Worm (Caenorhabditis elegans) whole organism, L4 larva: ENCODE measurements around the gene M01H9.2.
A peak's percentile ranks its signal among the peaks of the same experiment; 100 is the strongest.

Experiments
- F10B5.3 ChIP-seq: sonication (generic microtip); optimal IDR thresholded peaks from 2 replicates; lab custom pipeline; 2016; ENCODE audit warnings: mild to moderate bottlenecking, missing genetic modification characterization, missing compliant biosample characterization
- F49E8.2 ChIP-seq: sonication (generic microtip); optimal IDR thresholded peaks from 2 replicates; lab custom pipeline; 2016; ENCODE audit warnings: missing compliant biosample characterization, mild to moderate bottlenecking, missing genetic modification characterization, borderline replicate concordance
- R02D3.7 ChIP-seq: fragments of 150-350 bp; sonication (generic microtip); optimal IDR thresholded peaks from 3 replicates; lab custom pipeline; 2014; ENCODE audit warnings: missing biosample characterization, missing genetic modification characterization
- Y105C5A.15 ChIP-seq: fragments of 200-800 bp; sonication (Bioruptor generic); IDR thresholded peaks from 2 replicates; pipeline ENCODE4 v1.3.6; 2022; ENCODE audit warnings: missing genetic modification characterization, missing compliant biosample characterization
- Y48G9A.11 ChIP-seq: fragments of 200-800 bp; sonication (Bioruptor generic); IDR thresholded peaks from 2 replicates; pipeline ENCODE4 v1.3.6; 2022; ENCODE audit warnings: missing genetic modification reagents, missing genetic modification characterization, missing compliant biosample characterization
- Y5F2A.4 ChIP-seq: fragments of 200-800 bp; sonication (Bioruptor generic); optimal IDR thresholded peaks from 2 replicates; lab custom pipeline; 2018; ENCODE audit warnings: mild to moderate bottlenecking, missing genetic modification characterization, missing compliant biosample characterization
- aly-2 ChIP-seq: sonication (generic microtip); optimal IDR thresholded peaks from 2 replicates; lab custom pipeline; 2018; ENCODE audit warnings: missing biosample characterization, missing genetic modification characterization
- arid-1 ChIP-seq: fragments of 200-800 bp; sonication (Bioruptor generic); conservative IDR thresholded peaks from 2 replicates; pipeline ENCODE4 v1.3.6; 2022; ENCODE audit warnings: missing genetic modification reagents, missing genetic modification characterization, missing compliant biosample characterization
- ceh-20 ChIP-seq: fragments of 200-800 bp; sonication (Bioruptor generic); IDR thresholded peaks from 2 replicates; pipeline ENCODE4 v1.3.6; 2022; ENCODE audit warnings: missing genetic modification reagents, missing genetic modification characterization, missing compliant biosample characterization
- ceh-44 ChIP-seq: fragments of 200-800 bp; sonication (Bioruptor generic); IDR thresholded peaks from 2 replicates; pipeline ENCODE4 v1.3.6; 2022; ENCODE audit warnings: missing genetic modification reagents, missing genetic modification characterization, missing compliant biosample characterization
- ceh-62 ChIP-seq: sonication (generic microtip); optimal IDR thresholded peaks from 2 replicates; lab custom pipeline; 2017; ENCODE audit warnings: missing biosample characterization, missing genetic modification characterization
- ceh-82 ChIP-seq: sonication (generic microtip); optimal IDR thresholded peaks from 2 replicates; lab custom pipeline; 2017; ENCODE audit warnings: missing biosample characterization, missing genetic modification characterization
- ces-1 ChIP-seq: fragments of 150-350 bp; sonication (generic microtip); optimal IDR thresholded peaks from 4 replicates; lab custom pipeline; 2014; ENCODE audit warnings: missing biosample characterization, missing genetic modification reagents, missing genetic modification characterization
- daf-16 ChIP-seq, 3 experiments: sonication (generic microtip); optimal IDR thresholded peaks; 2 replicates each; lab custom pipeline; 2016 to 2017; ENCODE audit warnings: missing genetic modification characterization in 3 of 3, missing genetic modification reagents in 3 of 3, mild to moderate bottlenecking in 2 of 3, missing compliant biosample characterization in 2 of 3, missing biosample characterization in 1 of 3, moderate library complexity in 1 of 3
- daf-8 ChIP-seq: fragments of 200-800 bp; sonication (Bioruptor generic); IDR thresholded peaks from 2 replicates; pipeline ENCODE4 v1.3.6; 2022; ENCODE audit warnings: missing genetic modification characterization, missing compliant biosample characterization
- dmd-6 ChIP-seq: fragments of 200-800 bp; sonication (Bioruptor generic); IDR thresholded peaks from 2 replicates; pipeline ENCODE4 v1.3.6; 2022; ENCODE audit warnings: missing genetic modification reagents, missing genetic modification characterization, missing compliant biosample characterization
- dmd-8 ChIP-seq: fragments of 200-800 bp; sonication (Bioruptor generic); IDR thresholded peaks from 2 replicates; pipeline ENCODE4 v1.3.6; 2022; ENCODE audit warnings: missing genetic modification characterization, missing compliant biosample characterization
- dpl-1 ChIP-seq: fragments of 150-350 bp; optimal IDR thresholded peaks from 2 replicates; lab custom pipeline; 2014; ENCODE audit warnings: missing biosample characterization, missing genetic modification reagents, missing genetic modification characterization
- dve-1 ChIP-seq: sonication (generic microtip); optimal IDR thresholded peaks from 2 replicates; lab custom pipeline; 2017; ENCODE audit warnings: antibody characterized with exemption, mild to moderate bottlenecking, missing genetic modification characterization, missing compliant biosample characterization; ENCODE audit not compliant: insufficient read depth
- fkh-10 ChIP-seq: fragments of 150-350 bp; optimal IDR thresholded peaks from 2 replicates; lab custom pipeline; 2014; ENCODE audit warnings: missing biosample characterization, missing genetic modification reagents, missing genetic modification characterization
- gei-8 ChIP-seq: fragments of 200-800 bp; sonication (Bioruptor generic); optimal IDR thresholded peaks from 2 replicates; lab custom pipeline; 2018; ENCODE audit warnings: mild to moderate bottlenecking, missing genetic modification characterization, missing compliant biosample characterization
- hif-1 ChIP-seq, 2 experiments: sonication (generic microtip); optimal IDR thresholded peaks; 2 replicates each; lab custom pipeline; 2016 to 2017; ENCODE audit warnings: missing compliant biosample characterization in 2 of 2, missing genetic modification characterization in 2 of 2, missing genetic modification reagents in 2 of 2, missing genotype in 2 of 2, mild to moderate bottlenecking in 1 of 2
- hmg-1.1 ChIP-seq: fragments of 200-800 bp; sonication (Bioruptor generic); IDR thresholded peaks from 2 replicates; pipeline ENCODE4 v1.3.6; 2022; ENCODE audit warnings: missing genetic modification reagents, missing genetic modification characterization, missing compliant biosample characterization
- lim-7 ChIP-seq: fragments of 200-800 bp; sonication (Bioruptor generic); IDR thresholded peaks from 2 replicates; pipeline ENCODE4 v1.3.6; 2022; ENCODE audit warnings: missing genetic modification characterization, missing compliant biosample characterization
- lin-1 ChIP-seq: fragments of 200-800 bp; sonication (Bioruptor generic); IDR thresholded peaks from 2 replicates; pipeline ENCODE4 v1.3.6; 2022; ENCODE audit warnings: missing genetic modification reagents, missing genetic modification characterization, missing compliant biosample characterization
- lin-15B ChIP-seq: fragments of 150-350 bp; sonication (generic microtip); optimal IDR thresholded peaks from 3 replicates; lab custom pipeline; 2014; ENCODE audit warnings: missing biosample characterization, missing genetic modification characterization
- madf-9 ChIP-seq: fragments of 200-800 bp; sonication (Bioruptor generic); conservative IDR thresholded peaks from 2 replicates; pipeline ENCODE4 v1.3.6; 2022; ENCODE audit warnings: missing genetic modification reagents, missing genetic modification characterization, missing compliant biosample characterization
- mdl-1 ChIP-seq, 2 experiments: fragments of 150-350 bp in 1 of 2; sonication (generic microtip) in 1 of 2; optimal IDR thresholded peaks; 2 replicates each; lab custom pipeline; 2014 to 2017; ENCODE audit warnings: missing biosample characterization in 2 of 2, missing genetic modification characterization in 2 of 2
- mes-2 ChIP-seq: sonication (generic microtip); optimal IDR thresholded peaks from 2 replicates; lab custom pipeline; 2016; ENCODE audit warnings: missing genotype, mild to moderate bottlenecking, missing genetic modification characterization, missing compliant biosample characterization; ENCODE audit not compliant: poor library complexity, severe bottlenecking
- mxl-2 ChIP-seq: fragments of 200-800 bp; sonication (Bioruptor generic); conservative IDR thresholded peaks from 2 replicates; pipeline ENCODE4 v1.3.6; 2022; ENCODE audit warnings: missing genetic modification reagents, missing genetic modification characterization, missing compliant biosample characterization
- mxl-3 ChIP-seq: fragments of 200-800 bp; sonication (Bioruptor generic); optimal IDR thresholded peaks from 2 replicates; lab custom pipeline; 2018; ENCODE audit warnings: mild to moderate bottlenecking, missing genetic modification characterization, missing compliant biosample characterization
- nhr-41 ChIP-seq: fragments of 200-800 bp; sonication (Bioruptor generic); IDR thresholded peaks from 2 replicates; pipeline ENCODE4 v1.3.6; 2022; ENCODE audit warnings: missing genetic modification reagents, missing genetic modification characterization, missing compliant biosample characterization
- nhr-42 ChIP-seq: fragments of 200-800 bp; sonication (Bioruptor generic); IDR thresholded peaks from 2 replicates; pipeline ENCODE4 v1.3.6; 2022; ENCODE audit warnings: missing genetic modification characterization, missing compliant biosample characterization
- nhr-6 ChIP-seq: fragments of 150-350 bp; optimal IDR thresholded peaks from 2 replicates; lab custom pipeline; 2014; ENCODE audit warnings: missing biosample characterization, missing genetic modification characterization
- nhr-77 ChIP-seq: fragments of 150-350 bp; optimal IDR thresholded peaks from 2 replicates; lab custom pipeline; 2014; ENCODE audit warnings: missing biosample characterization, missing genetic modification characterization
- pha-4 ChIP-seq, 2 experiments: fragments of 150-350 bp in 1 of 2; fragments of 200-800 bp in 1 of 2; sonication (Bioruptor generic) in 1 of 2; IDR thresholded peaks in 1 of 2; optimal IDR thresholded peaks in 1 of 2; 2 replicates each; pipeline versions ENCODE4 v1.3.6 to Lab custom; 2014 to 2022; ENCODE audit warnings: missing genetic modification characterization in 2 of 2, missing genetic modification reagents in 2 of 2, missing biosample characterization in 1 of 2, missing compliant biosample characterization in 1 of 2
- php-3 ChIP-seq: fragments of 200-800 bp; sonication (Bioruptor generic); IDR thresholded peaks from 2 replicates; pipeline ENCODE4 v1.3.6; 2022; ENCODE audit warnings: missing genetic modification reagents, missing genetic modification characterization, missing compliant biosample characterization
- rbr-2 ChIP-seq: sonication (generic microtip); optimal IDR thresholded peaks from 2 replicates; lab custom pipeline; 2016; ENCODE audit warnings: missing genotype, missing genetic modification characterization, missing compliant biosample characterization
- saeg-2 ChIP-seq: fragments of 200-800 bp; sonication (Bioruptor generic); IDR thresholded peaks from 2 replicates; pipeline ENCODE4 v1.3.6; 2022; ENCODE audit warnings: missing genetic modification reagents, missing genetic modification characterization, missing compliant biosample characterization
- sdz-12 ChIP-seq: fragments of 200-800 bp; sonication (Bioruptor generic); optimal IDR thresholded peaks from 2 replicates; lab custom pipeline; 2018; ENCODE audit warnings: mild to moderate bottlenecking, missing genetic modification characterization, missing compliant biosample characterization
- snpc-1.2 ChIP-seq: fragments of 200-800 bp; sonication (Bioruptor generic); IDR thresholded peaks from 2 replicates; pipeline ENCODE4 v1.3.6; 2022; ENCODE audit warnings: missing genetic modification reagents, missing genetic modification characterization, missing compliant biosample characterization
- spr-3 ChIP-seq: fragments of 200-800 bp; sonication (Bioruptor generic); optimal IDR thresholded peaks from 2 replicates; lab custom pipeline; 2018; ENCODE audit warnings: mild to moderate bottlenecking, missing genetic modification characterization, missing compliant biosample characterization
- unc-130 ChIP-seq: sonication (generic microtip); optimal IDR thresholded peaks from 2 replicates; lab custom pipeline; 2016; ENCODE audit warnings: missing genetic modification reagents, missing genetic modification characterization, missing compliant biosample characterization
- unc-39 ChIP-seq: sonication (generic microtip); optimal IDR thresholded peaks from 2 replicates; lab custom pipeline; 2017; ENCODE audit warnings: missing biosample characterization, missing genetic modification characterization
- unc-62 ChIP-seq, 3 experiments: fragments of 150-350 bp in 1 of 3; sonication (generic microtip); optimal IDR thresholded peaks in 2 of 3; peaks in 1 of 3; 1 replicate in 1 of 3; 2 replicates in 2 of 3; lab custom pipeline; 2014 to 2017; ENCODE audit warnings: missing biosample characterization in 3 of 3, missing genetic modification characterization in 3 of 3, missing genetic modification reagents in 3 of 3, missing genotype in 1 of 3
- zfp-2 ChIP-seq: sonication (generic microtip); optimal IDR thresholded peaks from 2 replicates; lab custom pipeline; 2016; ENCODE audit warnings: mild to moderate bottlenecking, missing genetic modification characterization, missing compliant biosample characterization
- zfp-3 ChIP-seq: fragments of 200-800 bp; sonication (Bioruptor generic); conservative IDR thresholded peaks from 2 replicates; pipeline ENCODE4 v1.3.6; 2022; ENCODE audit warnings: missing genetic modification reagents, missing genetic modification characterization, missing compliant biosample characterization
- zip-11 ChIP-seq: fragments of 200-800 bp; sonication (Bioruptor generic); IDR thresholded peaks from 2 replicates; pipeline ENCODE4 v1.3.6; 2022; ENCODE audit warnings: missing genetic modification characterization, missing compliant biosample characterization
- zip-2 ChIP-seq: fragments of 150-350 bp; optimal IDR thresholded peaks from 2 replicates; lab custom pipeline; 2014; ENCODE audit warnings: missing biosample characterization, missing genetic modification characterization
- ztf-7 ChIP-seq: fragments of 150-350 bp; optimal IDR thresholded peaks from 2 replicates; lab custom pipeline; 2014; ENCODE audit warnings: missing biosample characterization, missing genetic modification characterization

M01H9.2 gene

DNA sequence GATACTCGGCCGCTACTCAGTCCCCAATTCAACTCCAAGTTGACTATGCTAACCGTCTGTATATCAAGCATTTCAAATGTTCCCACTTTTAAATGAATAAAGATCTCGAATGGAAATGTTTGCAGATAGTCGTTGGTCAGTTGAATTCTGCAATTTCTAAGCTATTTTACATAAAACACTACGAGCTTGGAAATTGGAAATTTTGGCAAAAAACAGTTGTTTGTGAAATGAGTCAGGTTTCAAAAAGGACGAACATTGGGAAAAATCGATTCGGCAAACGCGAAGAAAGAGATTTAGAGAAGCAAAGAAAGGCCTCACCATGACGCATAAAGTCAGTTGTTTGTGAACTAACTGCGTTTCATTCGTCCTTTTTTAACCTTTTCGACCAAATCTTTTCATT lies 16.1 kb downstream of the M01H9.2 start:
- TF ChIP-seq mdl-1 (tag; optimal IDR thresholded peaks at IDR 0.05; lab: Kevin White, UChicago): no peak
- no peak for TF ChIP-seq dmd-6 (GFP tag; lab: Robert Waterston, UW)
- TF ChIP-seq dpl-1 (GFP tag; lab: Kevin White, UChicago): peak; percentile 56
- TF ChIP-seq hif-1 (tag; optimal IDR thresholded peaks at IDR 0.05; lab: Kevin White, UChicago): no peak
- peak; percentile 32; the same call in 1 of the 2 replicates for TF ChIP-seq pha-4 (GFP tag; IDR thresholded peaks at IDR 0.05; lab: Robert Waterston, UW)
- TF ChIP-seq pha-4 (tag; optimal IDR thresholded peaks at IDR 0.05; lab: Kevin White, UChicago): no peak
- TF ChIP-seq ztf-7: no peak
- no peak for TF ChIP-seq unc-39 (tag; lab: Kevin White, UChicago)
- TF ChIP-seq Y5F2A.4 (GFP tag; lab: Kevin White, UChicago): peak; percentile 11
- no peak for TF ChIP-seq lin-1
- no peak for TF ChIP-seq unc-130
- no peak for TF ChIP-seq daf-16 (GFP tag; optimal IDR thresholded peaks at IDR 0.05; lab: Kevin White, UChicago)
- peak; percentile 58 for TF ChIP-seq daf-16 (tag; optimal IDR thresholded peaks at IDR 0.05; lab: Kevin White, UChicago)
- TF ChIP-seq rbr-2 (tag; lab: Kevin White, UChicago): no peak
- TF ChIP-seq ceh-20 (GFP tag; lab: Robert Waterston, UW): no peak
- no peak for TF ChIP-seq lin-15B
- no peak for TF ChIP-seq zfp-3 (GFP tag; lab: Robert Waterston, UW)
- no peak for TF ChIP-seq mxl-2
- TF ChIP-seq arid-1 (GFP tag; lab: Robert Waterston, UW): peak; percentile 63
- TF ChIP-seq zip-2 (tag; lab: Kevin White, UChicago): no peak
- no peak for TF ChIP-seq madf-9 (GFP tag; lab: Robert Waterston, UW)
- TF ChIP-seq php-3 (GFP tag; lab: Robert Waterston, UW): no peak
- no peak for TF ChIP-seq sdz-12 (GFP tag; lab: Kevin White, UChicago)
- no peak for TF ChIP-seq zfp-2 (tag; lab: Kevin White, UChicago)
- TF ChIP-seq Y105C5A.15 (GFP tag; lab: Robert Waterston, UW): no peak
- no peak for TF ChIP-seq Y48G9A.11
- no peak; the same call in 1 of the 2 replicates for TF ChIP-seq hmg-1.1
- no peak for TF ChIP-seq R02D3.7 (tag; lab: Kevin White, UChicago)
- TF ChIP-seq nhr-41 (GFP tag; lab: Robert Waterston, UW): no peak
- TF ChIP-seq nhr-6 (tag; lab: Kevin White, UChicago): peak; percentile 68
- peak in 1 of 2 experiments; percentile 67 for TF ChIP-seq unc-62 (GFP tag; optimal IDR thresholded peaks at IDR 0.05 in 1 of 2; lab: Kevin White, UChicago)
- no peak for TF ChIP-seq unc-62 (tag; optimal IDR thresholded peaks at IDR 0.05; lab: Kevin White, UChicago)
- no peak for TF ChIP-seq ceh-44
- TF ChIP-seq lim-7 (GFP tag; lab: Robert Waterston, UW): no peak
- no peak for TF ChIP-seq saeg-2 (GFP tag; lab: Robert Waterston, UW)
- TF ChIP-seq dve-1: peak; percentile 61
- no peak for TF ChIP-seq nhr-42 (GFP tag; lab: Robert Waterston, UW)
- no peak for TF ChIP-seq fkh-10 (GFP tag; lab: Kevin White, UChicago)
- no peak for TF ChIP-seq aly-2 (tag; lab: Kevin White, UChicago)
- no peak for TF ChIP-seq mxl-3 (GFP tag; lab: Kevin White, UChicago)
- no peak for TF ChIP-seq zip-11 (GFP tag; lab: Robert Waterston, UW)
- no peak for TF ChIP-seq dmd-8 (GFP tag; lab: Robert Waterston, UW)
- TF ChIP-seq nhr-77: no peak
- no peak for TF ChIP-seq ceh-62
- TF ChIP-seq spr-3: no peak
- TF ChIP-seq ceh-82 (tag; lab: Kevin White, UChicago): no peak
- TF ChIP-seq ces-1 (GFP tag; lab: Kevin White, UChicago): no peak
- TF ChIP-seq snpc-1.2 (GFP tag; lab: Robert Waterston, UW): peak; percentile 80
- TF ChIP-seq gei-8: no peak
- TF ChIP-seq F10B5.3 (tag; lab: Kevin White, UChicago): no peak
- peak; percentile 50 for TF ChIP-seq mes-2 (tag; lab: Kevin White, UChicago)
- TF ChIP-seq daf-8: no peak
- TF ChIP-seq F49E8.2: no peak
